Fruit fly (Drosophila melanogaster) whole organism, embryonic: Measurements from ENCODE around the gene mof.

ENCODE experiments used
- Antp ChIP-seq: fragments of 200-800 bp; sonication (Bioruptor generic); optimal IDR thresholded peaks from 3 replicates; lab custom pipeline; 2016; ENCODE audit warnings: missing biosample characterization, missing genetic modification characterization
- CG10959 ChIP-seq: fragments of 200-800 bp; sonication (Bioruptor generic); IDR thresholded peaks from 2 replicates; pipeline ENCODE4 v1.3.6; 2022; ENCODE audit warnings: missing biosample characterization, missing genetic modification characterization
- CG11723 ChIP-seq: fragments of 200-800 bp; sonication (Bioruptor generic); optimal IDR thresholded peaks from 2 replicates; lab custom pipeline; 2017; ENCODE audit warnings: missing biosample characterization, mild to moderate bottlenecking, missing genetic modification characterization
- CG14667 ChIP-seq: fragments of 200-800 bp; sonication (Bioruptor generic); IDR thresholded peaks from 2 replicates; pipeline ENCODE4 v1.3.6; 2022; ENCODE audit warnings: missing biosample characterization, missing genetic modification characterization
- CG17802 ChIP-seq: fragments of 200-800 bp; sonication (Bioruptor generic); optimal IDR thresholded peaks from 2 replicates; lab custom pipeline; 2018; ENCODE audit warnings: missing biosample characterization, mild to moderate bottlenecking, missing genetic modification characterization, moderate library complexity
- CG17829 ChIP-seq: fragments of 200-800 bp; optimal IDR thresholded peaks from 2 replicates; lab custom pipeline; 2019; ENCODE audit warnings: missing biosample characterization, mild to moderate bottlenecking, missing genetic modification characterization, moderate library complexity
- CG2202 ChIP-seq: fragments of 200-800 bp; sonication (Bioruptor generic); optimal IDR thresholded peaks from 2 replicates; lab custom pipeline; 2018; ENCODE audit warnings: missing biosample characterization, mild to moderate bottlenecking, missing genetic modification characterization
- CG30431 ChIP-seq: fragments of 200-800 bp; sonication (Bioruptor generic); optimal IDR thresholded peaks from 2 replicates; lab custom pipeline; 2017; ENCODE audit warnings: missing biosample characterization, missing genetic modification characterization
- CG3281 ChIP-seq: fragments of 200-800 bp; sonication (Bioruptor generic); optimal IDR thresholded peaks from 3 replicates; lab custom pipeline; 2017; ENCODE audit warnings: missing biosample characterization, mild to moderate bottlenecking, missing genetic modification characterization
- CG3726 ChIP-seq: fragments of 200-800 bp; sonication (Bioruptor generic); IDR thresholded peaks from 3 replicates; pipeline ENCODE4, ENCODE4 v1.3.6; 2022; ENCODE audit warnings: missing biosample characterization, missing genetic modification characterization
- CG6765 ChIP-seq: fragments of 200-800 bp; sonication (Bioruptor generic); optimal IDR thresholded peaks from 3 replicates; lab custom pipeline; 2017; ENCODE audit warnings: missing biosample characterization, mild to moderate bottlenecking, missing genetic modification characterization
- CG6791 ChIP-seq: fragments of 200-800 bp; sonication (Bioruptor generic); IDR thresholded peaks from 3 replicates; pipeline ENCODE4 v1.3.6; 2022; ENCODE audit warnings: missing biosample characterization, missing genetic modification characterization; ENCODE audit not compliant: partially characterized antibody
- CG7786 ChIP-seq: fragments of 200-800 bp; sonication (Bioruptor generic); optimal IDR thresholded peaks from 2 replicates; lab custom pipeline; 2016; ENCODE audit warnings: missing biosample characterization, missing genetic modification characterization
- CG8089 ChIP-seq: fragments of 200-800 bp; sonication (Bioruptor generic); optimal IDR thresholded peaks from 3 replicates; lab custom pipeline; 2016; ENCODE audit warnings: missing biosample characterization, missing genetic modification characterization
- CG8924 ChIP-seq: fragments of 200-800 bp; optimal IDR thresholded peaks from 3 replicates; lab custom pipeline; 2019; ENCODE audit warnings: missing biosample characterization, mild to moderate bottlenecking, missing genetic modification characterization, moderate library complexity
- CG9817 ChIP-seq: fragments of 200-800 bp; sonication (Bioruptor generic); optimal IDR thresholded peaks from 2 replicates; lab custom pipeline; 2018; ENCODE audit warnings: missing biosample characterization, mild to moderate bottlenecking, missing genetic modification characterization, moderate library complexity
- CHES-1-like ChIP-seq: fragments of 200-800 bp; sonication (Bioruptor generic); optimal IDR thresholded peaks from 2 replicates; lab custom pipeline; 2016; ENCODE audit warnings: missing biosample characterization, missing genetic modification characterization
- D ChIP-seq, 2 experiments: fragments of 200-800 bp in 1 of 2; fragments of >200 bp in 1 of 2; sonication (Bioruptor generic) in 1 of 2; optimal IDR thresholded peaks; 2 replicates in 1 of 2; 3 replicates in 1 of 2; lab custom pipeline; 2017; ENCODE audit warnings: mild to moderate bottlenecking in 1 of 2, missing biosample characterization in 1 of 2, missing genetic modification characterization in 1 of 2, missing genetic modification reagents in 1 of 2
- E2f1 ChIP-seq: fragments of 200-800 bp; sonication (Bioruptor generic); IDR thresholded peaks from 2 replicates; pipeline ENCODE4 v1.3.6; 2022; ENCODE audit warnings: missing biosample characterization, missing genetic modification characterization
- Gsc ChIP-seq: fragments of 200-800 bp; sonication (Bioruptor generic); IDR thresholded peaks from 2 replicates; pipeline ENCODE4 v1.3.6; 2022; ENCODE audit warnings: missing biosample characterization, missing genetic modification characterization
- Hmx ChIP-seq: fragments of 200-800 bp; sonication (Bioruptor generic); optimal IDR thresholded peaks from 2 replicates; lab custom pipeline; 2016; ENCODE audit warnings: missing biosample characterization, missing genetic modification characterization
- Kr ChIP-seq: fragments of 200-800 bp; sonication (Bioruptor generic); optimal IDR thresholded peaks from 2 replicates; lab custom pipeline; 2017; ENCODE audit warnings: missing biosample characterization, mild to moderate bottlenecking, missing genetic modification characterization
- Lpt ChIP-seq: fragments of >200 bp; optimal IDR thresholded peaks from 2 replicates; lab custom pipeline; 2018; ENCODE audit warnings: missing biosample characterization, missing genetic modification characterization
- Med ChIP-seq: fragments of 200-800 bp; sonication (Bioruptor generic); peaks from one replicate; lab custom pipeline; 2016; ENCODE audit warnings: missing biosample characterization, missing genetic modification characterization, mild to moderate bottlenecking, inconsistent platforms, moderate library complexity
- NK7.1 ChIP-seq: fragments of 200-800 bp; sonication (Bioruptor generic); optimal IDR thresholded peaks from 3 replicates; lab custom pipeline; 2016; ENCODE audit warnings: missing biosample characterization, missing genetic modification characterization
- Nf-YC ChIP-seq: fragments of 200-800 bp; optimal IDR thresholded peaks from 3 replicates; lab custom pipeline; 2019; ENCODE audit warnings: missing biosample characterization, mild to moderate bottlenecking, missing genetic modification characterization, moderate library complexity
- Optix ChIP-seq: fragments of 200-800 bp; sonication (Bioruptor generic); IDR thresholded peaks from 3 replicates; pipeline ENCODE4 v1.3.6; 2022; ENCODE audit warnings: missing biosample characterization, missing genetic modification characterization
- TFAM ChIP-seq: fragments of 200-800 bp; sonication (Bioruptor generic); optimal IDR thresholded peaks from 2 replicates; lab custom pipeline; 2017; ENCODE audit warnings: missing biosample characterization, missing genetic modification characterization, inconsistent platforms
- ac ChIP-seq: fragments of 200-800 bp; sonication (Bioruptor generic); optimal IDR thresholded peaks from 3 replicates; lab custom pipeline; 2017; ENCODE audit warnings: missing biosample characterization, mild to moderate bottlenecking, missing genetic modification characterization
- ato ChIP-seq: fragments of 200-800 bp; sonication (Bioruptor generic); IDR thresholded peaks from 2 replicates; pipeline ENCODE4 v1.3.6; 2022; ENCODE audit warnings: missing biosample characterization, missing genetic modification characterization; ENCODE audit not compliant: partially characterized antibody
- bowl ChIP-seq: fragments of 200-800 bp; sonication (Bioruptor generic); IDR thresholded peaks from 2 replicates; pipeline ENCODE4 v1.3.6; 2022; ENCODE audit warnings: missing biosample characterization, missing genetic modification characterization
- cg ChIP-seq: fragments of 200-800 bp; sonication (Bioruptor generic); optimal IDR thresholded peaks from 3 replicates; lab custom pipeline; 2019; ENCODE audit warnings: missing biosample characterization, mild to moderate bottlenecking, missing genetic modification characterization, moderate library complexity
- chinmo ChIP-seq: fragments of 200-800 bp; sonication (Bioruptor generic); IDR thresholded peaks from 4 replicates; pipeline ENCODE4 v1.3.6; 2022; ENCODE audit warnings: missing biosample characterization, missing genetic modification characterization; ENCODE audit not compliant: partially characterized antibody
- corto ChIP-seq: fragments of 200-800 bp; sonication (Bioruptor generic); optimal IDR thresholded peaks from 2 replicates; lab custom pipeline; 2016; ENCODE audit warnings: missing biosample characterization, mild to moderate bottlenecking, missing genetic modification characterization, moderate library complexity
- crol ChIP-seq: fragments of 200-800 bp; sonication (Bioruptor generic); IDR thresholded peaks from 2 replicates; pipeline ENCODE4 v1.3.6; 2022; ENCODE audit warnings: missing biosample characterization, missing genetic modification characterization
- disco-r ChIP-seq: fragments of 200-800 bp; sonication (Bioruptor generic); optimal IDR thresholded peaks from 2 replicates; lab custom pipeline; 2016; ENCODE audit warnings: missing biosample characterization, missing genetic modification characterization
- dmrt99B ChIP-seq: fragments of 200-800 bp; sonication (Bioruptor generic); optimal IDR thresholded peaks from 2 replicates; lab custom pipeline; 2018; ENCODE audit warnings: missing biosample characterization, mild to moderate bottlenecking, missing genetic modification characterization, moderate library complexity
- ewg ChIP-seq: fragments of 200-800 bp; sonication (Bioruptor generic); optimal IDR thresholded peaks from 3 replicates; lab custom pipeline; 2017; ENCODE audit warnings: mild to moderate bottlenecking, missing biosample characterization, missing genetic modification reagents, missing genetic modification characterization
- ftz-f1 ChIP-seq: fragments of 200-800 bp; sonication (Bioruptor generic); optimal IDR thresholded peaks from 2 replicates; lab custom pipeline; 2016; ENCODE audit warnings: missing biosample characterization, missing genetic modification characterization
- gcm ChIP-seq: fragments of 200-800 bp; sonication (Bioruptor generic); optimal IDR thresholded peaks from 2 replicates; lab custom pipeline; 2019; ENCODE audit warnings: missing biosample characterization, mild to moderate bottlenecking, missing genetic modification characterization, moderate library complexity
- jumu ChIP-seq: fragments of 200-800 bp; sonication (Bioruptor generic); optimal IDR thresholded peaks from 3 replicates; lab custom pipeline; 2016; ENCODE audit warnings: missing biosample characterization, missing genetic modification characterization
- lbe ChIP-seq: fragments of 200-800 bp; sonication (Bioruptor generic); optimal IDR thresholded peaks from 2 replicates; lab custom pipeline; 2016; ENCODE audit warnings: missing biosample characterization, mild to moderate bottlenecking, missing genetic modification characterization
- nerfin-1 ChIP-seq: fragments of 200-800 bp; sonication (Bioruptor generic); optimal IDR thresholded peaks from 3 replicates; lab custom pipeline; 2019; ENCODE audit warnings: missing biosample characterization, mild to moderate bottlenecking, missing genetic modification characterization, moderate library complexity
- pho ChIP-seq: fragments of 200-800 bp; sonication (Bioruptor generic); optimal IDR thresholded peaks from 2 replicates; lab custom pipeline; 2016; ENCODE audit warnings: missing biosample characterization, missing genetic modification characterization
- schlank ChIP-seq: fragments of 200-800 bp; sonication (Bioruptor generic); optimal IDR thresholded peaks from 2 replicates; lab custom pipeline; 2018; ENCODE audit warnings: missing biosample characterization, mild to moderate bottlenecking, missing genetic modification characterization
- sens-2 ChIP-seq: fragments of 200-800 bp; sonication (Bioruptor generic); IDR thresholded peaks from 2 replicates; pipeline ENCODE4 v1.3.6; 2022; ENCODE audit warnings: missing biosample characterization, missing genetic modification characterization
- sisA ChIP-seq: fragments of 200-800 bp; sonication (Bioruptor generic); IDR thresholded peaks from 2 replicates; pipeline ENCODE4 v1.3.6; 2022; ENCODE audit warnings: missing biosample characterization, missing genetic modification characterization
- tin ChIP-seq: fragments of 200-800 bp; sonication (Bioruptor generic); optimal IDR thresholded peaks from 3 replicates; lab custom pipeline; 2016; ENCODE audit warnings: missing biosample characterization, missing genetic modification characterization
- twi ChIP-seq: fragments of 200-800 bp; optimal IDR thresholded peaks from 2 replicates; lab custom pipeline; 2019; ENCODE audit warnings: missing biosample characterization, mild to moderate bottlenecking, missing genetic modification characterization, moderate library complexity

The mof gene

DNA sequence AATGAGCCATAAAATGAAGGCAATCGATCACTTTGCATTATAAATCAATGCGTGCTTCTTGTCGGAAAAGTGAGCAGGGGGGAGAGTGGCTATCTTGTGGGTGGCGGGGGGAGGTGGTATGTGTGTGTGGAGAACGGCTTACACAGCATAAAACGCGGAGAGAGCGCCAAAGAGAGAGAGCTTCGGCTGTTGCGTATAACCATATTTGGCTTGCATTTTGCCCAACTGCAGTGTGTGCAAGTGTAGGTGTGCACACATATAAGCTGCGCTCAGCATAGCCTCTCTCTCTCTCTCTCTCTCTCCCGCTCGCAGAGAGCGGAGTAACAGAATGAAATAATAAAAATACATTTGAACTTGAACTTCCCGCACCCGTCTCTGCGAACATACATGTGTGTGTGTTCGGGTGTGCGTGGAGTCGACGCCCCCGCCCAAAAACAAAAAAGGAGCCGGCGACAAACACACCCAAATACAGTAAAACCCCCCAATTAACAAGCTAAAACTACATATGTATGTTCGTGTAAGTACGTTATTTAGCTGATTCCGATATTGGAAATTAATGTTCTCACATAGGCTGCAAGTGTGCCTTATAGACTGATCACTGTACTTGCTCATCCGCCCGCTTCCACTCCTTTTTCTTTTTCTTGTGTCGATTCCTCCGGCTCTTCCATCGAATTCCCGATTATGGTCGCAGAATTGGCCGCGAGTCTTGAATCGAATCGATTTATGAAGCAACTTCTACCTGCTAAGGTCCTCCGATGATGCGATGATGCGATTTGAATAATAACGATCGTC is 10.3 kb upstream of the mof start:
- TF ChIP-seq schlank (tag; lab: Kevin White, UChicago) (no peak), tin (GFP tag; lab: Kevin White, UChicago) (peak; percentile 29), CG11723 (no peak), Lpt (no peak), corto (GFP tag; lab: Kevin White, UChicago) (peak; percentile 65), cg (GFP tag; lab: Kevin White, UChicago) (peak; percentile 89), Nf-YC (tag; lab: Kevin White, UChicago) (no peak), sisA (GFP tag; lab: Robert Waterston, UW) (peak; percentile 27; the same call in 1 of the 2 replicates), disco-r (no peak), Gsc (GFP tag; lab: Robert Waterston, UW) (no peak), ac (GFP tag; lab: Kevin White, UChicago) (no peak), CG17829 (tag; lab: Kevin White, UChicago) (peak; percentile 22), TFAM (no peak), Med (GFP tag; lab: Kevin White, UChicago) (peak; percentile 85), crol (peak; percentile 97), jumu (GFP tag; lab: Kevin White, UChicago) (peak; percentile 4), E2f1 (0 out of 2 replicates have a peak, but pooled peaks have one; percentile 19), CG6791 (no peak), Hmx (GFP tag; lab: Kevin White, UChicago) (no peak), ato (no peak), CG3726 (GFP tag; lab: Robert Waterston, UW) (0 out of 3 replicates have a peak, but pooled peaks have one; percentile 63), CG7786 (GFP tag; lab: Kevin White, UChicago) (peak; percentile 34), CG30431 (GFP tag; lab: Kevin White, UChicago) (no peak), Antp (GFP tag; lab: Kevin White, UChicago) (peak; percentile 35), sens-2 (GFP tag; lab: Robert Waterston, UW) (0 out of 2 replicates have a peak, but pooled peaks have one; percentile 39), D (optimal IDR thresholded peaks at IDR 0.05; lab: Kevin White, UChicago) (no peak), D (GFP tag; optimal IDR thresholded peaks at IDR 0.05; lab: Kevin White, UChicago) (no peak), Optix (0 out of 3 replicates have a peak, but pooled peaks have one; percentile 19), CG6765 (GFP tag; lab: Kevin White, UChicago) (no peak), CHES-1-like (GFP tag; lab: Kevin White, UChicago) (no peak), twi (tag; lab: Kevin White, UChicago) (no peak), ftz-f1 (GFP tag; lab: Kevin White, UChicago) (peak; percentile 18), CG8924 (tag; lab: Kevin White, UChicago) (no peak), CG14667 (no peak), CG2202 (no peak), bowl (GFP tag; lab: Robert Waterston, UW) (no peak), CG10959 (GFP tag; lab: Robert Waterston, UW) (no peak), NK7.1 (no peak), Kr (GFP tag; lab: Kevin White, UChicago) (no peak), gcm (GFP tag; lab: Kevin White, UChicago) (peak; percentile 29), chinmo (GFP tag; lab: Robert Waterston, UW) (peak; percentile 64; the same call in 1 of the 4 replicates), CG17802 (no peak), lbe (GFP tag; lab: Kevin White, UChicago) (peak; percentile 49), CG3281 (GFP tag; lab: Kevin White, UChicago) (no peak), dmrt99B (no peak), CG9817 (tag; lab: Kevin White, UChicago) (no peak), nerfin-1 (tag; lab: Kevin White, UChicago) (no peak), CG8089 (no peak), ewg (GFP tag; lab: Kevin White, UChicago) (no peak), pho (no peak)
